Worm (Caenorhabditis elegans) whole organism, L3 larva: Measurements from ENCODE around the gene T04C12.9.
"Not testable (repeated sequence)": the region's sequence is repeated elsewhere in the genome, so short reads cannot be mapped to it uniquely, and the experiment has no call there.

Experiments used
- ceh-16 ChIP-seq: sonication (generic microtip); optimal IDR thresholded peaks from 2 replicates; lab custom pipeline; 2017; ENCODE audit warnings: missing biosample characterization, missing genetic modification characterization
- elt-2 ChIP-seq: sonication (generic microtip); optimal IDR thresholded peaks from 2 replicates; lab custom pipeline; 2016; ENCODE audit warnings: missing genetic modification reagents, mild to moderate bottlenecking, missing genetic modification characterization, missing compliant biosample characterization
- fkh-10 ChIP-seq: sonication (generic microtip); optimal IDR thresholded peaks from 2 replicates; lab custom pipeline; 2017; ENCODE audit warnings: missing biosample characterization, missing genetic modification reagents, missing genetic modification characterization
- jun-1 ChIP-seq: fragments of 150-350 bp; optimal IDR thresholded peaks from 2 replicates; lab custom pipeline; 2014; ENCODE audit warnings: missing biosample characterization, missing genetic modification reagents, missing genetic modification characterization
- nhr-237 ChIP-seq: fragments of 150-350 bp; optimal IDR thresholded peaks from 2 replicates; lab custom pipeline; 2014; ENCODE audit warnings: missing biosample characterization, missing genetic modification characterization
- nhr-25 ChIP-seq: sonication (generic microtip); optimal IDR thresholded peaks from 2 replicates; lab custom pipeline; 2017; ENCODE audit warnings: missing biosample characterization, missing genetic modification characterization
- snpc-4 ChIP-seq: fragments of 150-350 bp; optimal IDR thresholded peaks from 2 replicates; lab custom pipeline; 2014; ENCODE audit warnings: missing biosample characterization, missing genetic modification characterization
- tbx-2 ChIP-seq: sonication (generic microtip); optimal IDR thresholded peaks from 2 replicates; lab custom pipeline; 2016; ENCODE audit warnings: mild to moderate bottlenecking, missing genetic modification characterization, missing compliant biosample characterization
- unc-39 ChIP-seq: sonication (generic microtip); optimal IDR thresholded peaks from 4 replicates; lab custom pipeline; 2017; ENCODE audit warnings: missing biosample characterization, missing genetic modification characterization
- unc-62 ChIP-seq: fragments of 150-350 bp; sonication (generic microtip); optimal IDR thresholded peaks from 4 replicates; lab custom pipeline; 2014; ENCODE audit warnings: missing biosample characterization, missing genetic modification reagents, missing genetic modification characterization
- zag-1 ChIP-seq: fragments of 150-350 bp; optimal IDR thresholded peaks from 2 replicates; lab custom pipeline; 2014; ENCODE audit warnings: missing biosample characterization, missing genetic modification characterization
- ztf-11 ChIP-seq: fragments of 150-350 bp; optimal IDR thresholded peaks from 2 replicates; lab custom pipeline; 2014; ENCODE audit warnings: missing biosample characterization, missing genetic modification characterization

- not testable (repeated sequence) for TF ChIP-seq snpc-4 (tag; lab: Kevin White, UChicago); ztf-11 (tag; lab: Kevin White, UChicago); tbx-2; zag-1 (tag; lab: Kevin White, UChicago); ceh-16 (tag; lab: Kevin White, UChicago); fkh-10 (GFP tag; lab: Kevin White, UChicago); unc-62 (GFP tag; lab: Kevin White, UChicago); unc-39 (tag; lab: Kevin White, UChicago); elt-2 (tag; lab: Kevin White, UChicago); nhr-237 (tag; lab: Kevin White, UChicago); jun-1 (tag; lab: Kevin White, UChicago); nhr-25 (tag; lab: Kevin White, UChicago)
These were observed 46.6 kb upstream of the T04C12.9 start, which contains the start of gene Y42A5A.5 for ce11 chrV:11109647-11110046.
